Worm (Caenorhabditis elegans) whole organism, late embryonic: ENCODE results near the gene C06G4.6.

ENCODE experiments used
- T23F11.4 ChIP-seq: fragments of 200-800 bp; sonication (Bioruptor generic); optimal IDR thresholded peaks from 2 replicates; lab custom pipeline; 2018; ENCODE audit warnings: mild to moderate bottlenecking, missing genetic modification characterization, missing compliant biosample characterization
- ama-1 ChIP-seq: fragments of 150-350 bp; optimal IDR thresholded peaks from 2 replicates; lab custom pipeline; 2014
- fax-1 ChIP-seq: sonication (generic microtip); optimal IDR thresholded peaks from 2 replicates; lab custom pipeline; 2016; ENCODE audit warnings: missing genotype, missing genetic modification characterization, missing compliant biosample characterization

ce11 chrIII:8036050-8036449 lies 31.9 kb downstream of the C06G4.6 start:
- TF ChIP-seq fax-1 (tag; lab: Kevin White, UChicago) (no peak), T23F11.4 (GFP tag; lab: Kevin White, UChicago) (no peak), ama-1 (lab: Kevin White, UChicago) (no peak)
